Worm (Caenorhabditis elegans): ENCODE data around the gene T04B2.7.

DNA sequence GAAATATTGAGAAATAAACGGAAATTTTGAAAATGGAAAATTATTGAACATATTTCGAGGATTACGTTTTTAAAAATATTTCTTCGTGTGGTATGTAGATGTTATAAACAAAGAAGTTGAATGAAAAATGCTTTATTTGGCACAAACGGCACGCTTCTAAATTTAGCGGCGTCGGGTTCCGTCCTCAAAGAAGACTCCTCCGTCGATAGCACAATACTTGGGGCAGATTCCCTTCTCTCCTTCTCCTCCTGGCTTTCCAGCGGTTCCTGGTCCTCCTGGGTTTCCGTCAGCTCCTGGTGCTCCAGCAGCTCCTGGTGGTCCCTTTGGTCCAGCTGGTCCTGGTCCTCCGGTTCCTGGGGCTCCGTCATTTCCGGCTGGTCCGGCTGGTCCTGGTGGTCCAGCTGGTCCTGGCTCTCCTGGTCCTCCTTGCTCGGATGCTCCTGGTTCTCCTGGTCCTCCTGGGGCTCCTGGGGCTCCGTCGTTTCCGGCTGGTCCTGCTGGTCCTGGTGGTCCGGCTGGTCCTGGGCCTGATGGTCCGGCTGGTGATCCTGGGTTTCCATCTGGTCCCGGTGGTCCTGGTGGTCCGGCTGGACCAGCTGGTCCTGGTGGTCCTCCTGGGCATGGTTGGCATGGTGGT lies 28.4 kb upstream of the T04B2.7 start, which contains the start of gene W01B6.8:
- TF ChIP-seq Y56A3A.18 (GFP tag; IDR thresholded peaks at IDR 0.05) (no peak), ama-1 (optimal IDR thresholded peaks at IDR 0.05) (no peak), ama-1 (GFP tag; optimal IDR thresholded peaks at IDR 0.05) (no peak), xnd-1 (tag; optimal IDR thresholded peaks at IDR 0.05) (no peak), Y95B8A.8 (GFP tag; IDR thresholded peaks at IDR 0.05) (no peak), nfya-1 (tag; optimal IDR thresholded peaks at IDR 0.05; ENCODE audit: borderline replicate concordance, insufficient read depth) (no peak), T07F8.4 (tag; optimal IDR thresholded peaks at IDR 0.05) (no peak), attf-3 (GFP tag; conservative IDR thresholded peaks at IDR 0.05) (no peak), sea-2 (GFP tag; IDR thresholded peaks at IDR 0.05) (no peak), nhr-179 (tag; optimal IDR thresholded peaks at IDR 0.05) (no peak), sptf-2 (GFP tag; optimal IDR thresholded peaks at IDR 0.05) (no peak), unc-62 (GFP tag; optimal IDR thresholded peaks at IDR 0.05) (no peak), bed-1 (GFP tag; IDR thresholded peaks at IDR 0.05) (no peak), snpc-1.1 (tag; optimal IDR thresholded peaks at IDR 0.05; ENCODE audit: insufficient read depth) (no peak)
